Fruit fly (Drosophila melanogaster) whole organism, embryonic: ENCODE data around the gene Idi.

Experiments used
- CG10147 ChIP-seq: fragments of 200-800 bp; sonication (Bioruptor generic); optimal IDR thresholded peaks from 2 replicates; lab custom pipeline; 2019; ENCODE audit warnings: missing biosample characterization, mild to moderate bottlenecking, missing genetic modification characterization, moderate library complexity
- CG10209 ChIP-seq: fragments of 200-800 bp; sonication (Bioruptor generic); optimal IDR thresholded peaks from 3 replicates; lab custom pipeline; 2017; ENCODE audit warnings: missing biosample characterization, mild to moderate bottlenecking, missing genetic modification characterization, missing genetic modification reagents
- CG10274 ChIP-seq: fragments of 200-800 bp; sonication (Bioruptor generic); optimal IDR thresholded peaks from 3 replicates; lab custom pipeline; 2017; ENCODE audit warnings: missing biosample characterization, mild to moderate bottlenecking, missing genetic modification characterization
- CG11085 ChIP-seq: fragments of 200-800 bp; sonication (Bioruptor generic); IDR thresholded peaks from 2 replicates; pipeline ENCODE4 v1.3.6; 2022; ENCODE audit warnings: missing biosample characterization, missing genetic modification characterization
- CG12391 ChIP-seq: fragments of 200-800 bp; sonication (Bioruptor generic); optimal IDR thresholded peaks from 3 replicates; lab custom pipeline; 2018; ENCODE audit warnings: missing biosample characterization, mild to moderate bottlenecking, missing genetic modification characterization, moderate library complexity
- CG12744 ChIP-seq: fragments of 200-800 bp; sonication (Bioruptor generic); optimal IDR thresholded peaks from 2 replicates; lab custom pipeline; 2016; ENCODE audit warnings: missing biosample characterization, missing genetic modification characterization
- CG13894 ChIP-seq: fragments of 200-800 bp; sonication (Bioruptor generic); optimal IDR thresholded peaks from 3 replicates; lab custom pipeline; 2018; ENCODE audit warnings: missing biosample characterization, mild to moderate bottlenecking, missing genetic modification characterization, moderate library complexity
- CG14965 ChIP-seq: fragments of 200-800 bp; sonication (Bioruptor generic); optimal IDR thresholded peaks from 2 replicates; lab custom pipeline; 2016; ENCODE audit warnings: missing biosample characterization, missing genetic modification characterization, borderline replicate concordance
- CG18011 ChIP-seq: fragments of 200-800 bp; sonication (Bioruptor generic); optimal IDR thresholded peaks from 2 replicates; lab custom pipeline; 2017; ENCODE audit warnings: missing biosample characterization, missing genetic modification characterization, mild to moderate bottlenecking, moderate library complexity, missing genotype
- CG18599 ChIP-seq: fragments of 200-800 bp; sonication (Bioruptor generic); optimal IDR thresholded peaks from 3 replicates; lab custom pipeline; 2017; ENCODE audit warnings: missing biosample characterization, missing genetic modification characterization, mild to moderate bottlenecking, moderate library complexity, missing genetic modification reagents
- CG2199 ChIP-seq: fragments of 200-800 bp; sonication (Bioruptor generic); IDR thresholded peaks from 3 replicates; pipeline ENCODE4 v1.3.6; 2022; ENCODE audit warnings: missing biosample characterization, missing genetic modification characterization
- CG30020 ChIP-seq: fragments of 200-800 bp; optimal IDR thresholded peaks from 2 replicates; lab custom pipeline; 2019; ENCODE audit warnings: missing biosample characterization, mild to moderate bottlenecking, missing genetic modification characterization, moderate library complexity
- CG34376 ChIP-seq: fragments of 200-800 bp; sonication (Bioruptor generic); optimal IDR thresholded peaks from 2 replicates; lab custom pipeline; 2018; ENCODE audit warnings: missing biosample characterization, mild to moderate bottlenecking, missing genetic modification characterization
- CG5953 ChIP-seq: fragments of 200-800 bp; sonication (Bioruptor generic); IDR thresholded peaks from 2 replicates; pipeline ENCODE4 v1.3.6; 2022; ENCODE audit warnings: missing biosample characterization, missing genetic modification characterization
- CG7745 ChIP-seq: fragments of 200-800 bp; sonication (Bioruptor generic); optimal IDR thresholded peaks from 2 replicates; lab custom pipeline; 2018; ENCODE audit warnings: missing biosample characterization, mild to moderate bottlenecking, missing genetic modification characterization, moderate library complexity
- CG7963 ChIP-seq: fragments of 200-800 bp; sonication (Bioruptor generic); IDR thresholded peaks from 3 replicates; pipeline ENCODE4 v1.3.6; 2022; ENCODE audit warnings: missing biosample characterization, missing genetic modification characterization; ENCODE audit not compliant: partially characterized antibody
- CG8388 ChIP-seq: fragments of 200-800 bp; sonication (Bioruptor generic); optimal IDR thresholded peaks from 2 replicates; lab custom pipeline; 2019; ENCODE audit warnings: missing biosample characterization, mild to moderate bottlenecking, missing genetic modification characterization, moderate library complexity
- CG9437 ChIP-seq: fragments of 200-800 bp; sonication (Bioruptor generic); optimal IDR thresholded peaks from 2 replicates; lab custom pipeline; 2018; ENCODE audit warnings: missing biosample characterization, mild to moderate bottlenecking, missing genetic modification characterization
- CG9727 ChIP-seq: fragments of 200-800 bp; sonication (Bioruptor generic); optimal IDR thresholded peaks from 3 replicates; lab custom pipeline; 2017; ENCODE audit warnings: missing biosample characterization, mild to moderate bottlenecking, missing genetic modification characterization
- D19B ChIP-seq: fragments of 200-800 bp; sonication (Bioruptor generic); optimal IDR thresholded peaks from 2 replicates; lab custom pipeline; 2017; ENCODE audit warnings: missing biosample characterization, mild to moderate bottlenecking, missing genetic modification characterization
- ERR ChIP-seq: fragments of 200-800 bp; sonication (Bioruptor generic); optimal IDR thresholded peaks from 2 replicates; lab custom pipeline; 2016; ENCODE audit warnings: missing biosample characterization, missing genetic modification characterization
- Ets65A ChIP-seq: fragments of 200-800 bp; sonication (Bioruptor generic); peaks from one replicate; lab custom pipeline; 2016; ENCODE audit warnings: missing biosample characterization, missing genetic modification characterization
- Ets97D ChIP-seq: fragments of 200-800 bp; sonication (Bioruptor generic); optimal IDR thresholded peaks from 3 replicates; lab custom pipeline; 2016; ENCODE audit warnings: missing biosample characterization, missing genetic modification characterization
- Hr51 ChIP-seq, 2 experiments: fragments of 200-800 bp; sonication (Bioruptor generic); optimal IDR thresholded peaks; 2 replicates in 1 of 2; 3 replicates in 1 of 2; lab custom pipeline; 2016 to 2018; ENCODE audit warnings: missing biosample characterization in 2 of 2, missing genetic modification characterization in 2 of 2, mild to moderate bottlenecking in 1 of 2, moderate library complexity in 1 of 2
- Hsf ChIP-seq: fragments of 200-800 bp; sonication (Bioruptor generic); optimal IDR thresholded peaks from 3 replicates; lab custom pipeline; 2016; ENCODE audit warnings: missing biosample characterization, missing genetic modification characterization
- MBD-R2 ChIP-seq: fragments of 200-800 bp; sonication (Bioruptor generic); IDR thresholded peaks from 2 replicates; pipeline ENCODE4 v1.3.6; 2022; ENCODE audit warnings: missing biosample characterization, missing genetic modification characterization
- Nf-YB ChIP-seq: fragments of 200-800 bp; sonication (Bioruptor generic); optimal IDR thresholded peaks from 3 replicates; lab custom pipeline; 2019; ENCODE audit warnings: missing biosample characterization, mild to moderate bottlenecking, missing genetic modification characterization, moderate library complexity
- Ptx1 ChIP-seq: fragments of 200-800 bp; sonication (Bioruptor generic); IDR thresholded peaks from 2 replicates; pipeline ENCODE4 v1.3.6; 2022; ENCODE audit warnings: missing biosample characterization, missing genetic modification characterization
- Side ChIP-seq: fragments of 200-800 bp; sonication (Bioruptor generic); optimal IDR thresholded peaks from 2 replicates; lab custom pipeline; 2016; ENCODE audit warnings: missing biosample characterization, missing genetic modification characterization
- Sry-β ChIP-seq: fragments of 200-800 bp; sonication (Bioruptor generic); optimal IDR thresholded peaks from 2 replicates; lab custom pipeline; 2018; ENCODE audit warnings: missing biosample characterization, mild to moderate bottlenecking, missing genetic modification characterization, moderate library complexity
- Stat92E ChIP-seq, 3 experiments: fragments of >200 bp in 2 of 3; fragments of 200-800 bp in 1 of 3; sonication (Bioruptor generic) in 1 of 3; optimal IDR thresholded peaks; 2 replicates each; lab custom pipeline; 2017 to 2019; ENCODE audit warnings: missing biosample characterization in 3 of 3, missing genetic modification characterization in 3 of 3, mild to moderate bottlenecking in 1 of 3, moderate library complexity in 1 of 3
- Trl ChIP-seq, 3 experiments: fragments of >200 bp in 2 of 3; fragments of 200-800 bp in 1 of 3; sonication (Bioruptor generic) in 1 of 3; optimal IDR thresholded peaks; 2 replicates in 1 of 3; 3 replicates in 2 of 3; lab custom pipeline; 2016 to 2017; ENCODE audit warnings: missing biosample characterization in 1 of 3, missing genetic modification characterization in 1 of 3
- abd-A ChIP-seq: fragments of 200-800 bp; sonication (Bioruptor generic); optimal IDR thresholded peaks from 3 replicates; lab custom pipeline; 2019; ENCODE audit warnings: missing biosample characterization, mild to moderate bottlenecking, missing genetic modification characterization, moderate library complexity
- ato ChIP-seq: fragments of 200-800 bp; sonication (Bioruptor generic); IDR thresholded peaks from 2 replicates; pipeline ENCODE4 v1.3.6; 2022; ENCODE audit warnings: missing biosample characterization, missing genetic modification characterization; ENCODE audit not compliant: partially characterized antibody
- bigmax ChIP-seq: fragments of 200-800 bp; sonication (Bioruptor generic); optimal IDR thresholded peaks from 2 replicates; lab custom pipeline; 2018; ENCODE audit warnings: missing biosample characterization, mild to moderate bottlenecking, missing genetic modification characterization
- btn ChIP-seq: fragments of 200-800 bp; sonication (Bioruptor generic); optimal IDR thresholded peaks from 2 replicates; lab custom pipeline; 2016; ENCODE audit warnings: missing biosample characterization, missing genetic modification characterization
- dan ChIP-seq: fragments of 200-800 bp; sonication (Bioruptor generic); IDR thresholded peaks from 2 replicates; pipeline ENCODE4 v1.3.6; 2022; ENCODE audit warnings: missing biosample characterization, missing genetic modification characterization
- danr ChIP-seq: fragments of 200-800 bp; sonication (Bioruptor generic); IDR thresholded peaks from 2 replicates; pipeline ENCODE4 v1.3.6; 2022; ENCODE audit warnings: missing biosample characterization, missing genetic modification characterization
- fd64A ChIP-seq: fragments of 200-800 bp; sonication (Bioruptor generic); optimal IDR thresholded peaks from 3 replicates; lab custom pipeline; 2018; ENCODE audit warnings: missing biosample characterization, mild to moderate bottlenecking, missing genetic modification characterization
- lmd ChIP-seq: fragments of 200-800 bp; sonication (Bioruptor generic); IDR thresholded peaks from 2 replicates; pipeline ENCODE4 v1.3.6; 2022; ENCODE audit warnings: missing biosample characterization, missing genetic modification characterization
- maf-S ChIP-seq: fragments of 200-800 bp; sonication (Bioruptor generic); optimal IDR thresholded peaks from 2 replicates; lab custom pipeline; 2016; ENCODE audit warnings: missing biosample characterization, missing genetic modification characterization
- mld ChIP-seq: fragments of 200-800 bp; sonication (Bioruptor generic); IDR thresholded peaks from 3 replicates; pipeline ENCODE4 v1.3.6; 2022; ENCODE audit warnings: missing biosample characterization, missing genetic modification characterization; ENCODE audit not compliant: partially characterized antibody
- otp ChIP-seq: fragments of 200-800 bp; sonication (Bioruptor generic); IDR thresholded peaks from 3 replicates; pipeline ENCODE4, ENCODE4 v1.3.6; 2022; ENCODE audit warnings: missing biosample characterization, missing genetic modification characterization
- psq ChIP-seq: fragments of 200-800 bp; sonication (Bioruptor generic); optimal IDR thresholded peaks from 2 replicates; lab custom pipeline; 2017; ENCODE audit warnings: missing biosample characterization, missing genetic modification characterization
- sna ChIP-seq: fragments of 200-800 bp; sonication (Bioruptor generic); IDR thresholded peaks from 2 replicates; pipeline ENCODE4 v1.3.6; 2022; ENCODE audit warnings: missing biosample characterization, missing genetic modification characterization; ENCODE audit not compliant: partially characterized antibody
- stwl ChIP-seq: fragments of 200-800 bp; sonication (Bioruptor generic); optimal IDR thresholded peaks from 3 replicates; lab custom pipeline; 2018; ENCODE audit warnings: missing biosample characterization, mild to moderate bottlenecking, missing genetic modification characterization, moderate library complexity
- tna ChIP-seq: fragments of 200-800 bp; sonication (Bioruptor generic); IDR thresholded peaks from 2 replicates; pipeline ENCODE4 v1.3.6; 2022; ENCODE audit warnings: missing biosample characterization, missing genetic modification characterization; ENCODE audit not compliant: partially characterized antibody
- trh ChIP-seq: fragments of 200-800 bp; sonication (Bioruptor generic); optimal IDR thresholded peaks from 2 replicates; lab custom pipeline; 2016; ENCODE audit warnings: missing biosample characterization, missing genetic modification characterization
- unpg ChIP-seq: fragments of 200-800 bp; sonication (Bioruptor generic); optimal IDR thresholded peaks from 3 replicates; lab custom pipeline; 2018; ENCODE audit warnings: missing biosample characterization, mild to moderate bottlenecking, missing genetic modification characterization, moderate library complexity

Idi gene

dm6 chr3R:21246492-21247061 lies 23.3 kb upstream of the Idi start, which contains the start of gene ETHR (continued):
- TF ChIP-seq Sry-β (GFP tag; lab: Kevin White, UChicago) (no peak), ERR (no peak), CG18599 (GFP tag; lab: Kevin White, UChicago) (peak; percentile 67), ato (GFP tag; lab: Robert Waterston, UW) (no peak), Stat92E (GFP tag; optimal IDR thresholded peaks at IDR 0.05; lab: Kevin White, UChicago) (no peak), CG8388 (GFP tag; lab: Kevin White, UChicago) (no peak), lmd (peak; percentile 23; the same call in 1 of the 2 replicates), maf-S (GFP tag; lab: Kevin White, UChicago) (no peak), bigmax (GFP tag; lab: Kevin White, UChicago) (no peak), CG14965 (no peak), fd64A (GFP tag; lab: Kevin White, UChicago) (no peak), tna (no peak), sna (no peak), danr (no peak), CG18011 (GFP tag; lab: Kevin White, UChicago) (peak; percentile 43), Ets65A (peak; percentile 58), Side (GFP tag; lab: Kevin White, UChicago) (no peak), stwl (no peak), CG10209 (GFP tag; lab: Kevin White, UChicago) (peak; percentile 9), CG30020 (tag; lab: Kevin White, UChicago) (no peak), otp (no peak), CG7963 (GFP tag; lab: Robert Waterston, UW) (no peak), CG11085 (peak; percentile 37; the same call in 1 of the 2 replicates), dan (GFP tag; lab: Robert Waterston, UW) (no peak), Ets97D (GFP tag; lab: Kevin White, UChicago) (no peak), CG9437 (GFP tag; lab: Kevin White, UChicago) (peak; percentile 65), CG34376 (GFP tag; lab: Kevin White, UChicago) (peak; percentile 65), Hr51 (GFP tag; optimal IDR thresholded peaks at IDR 0.05; lab: Kevin White, UChicago) (peak in 1 of 2 experiments; percentile 71), btn (GFP tag; lab: Kevin White, UChicago) (no peak), Nf-YB (no peak), Hsf (GFP tag; lab: Kevin White, UChicago) (no peak), CG12744 (GFP tag; lab: Kevin White, UChicago) (peak; percentile 19), CG7745 (tag; lab: Kevin White, UChicago) (no peak), mld (GFP tag; lab: Robert Waterston, UW) (no peak), CG10147 (peak; percentile 47), abd-A (no peak), MBD-R2 (GFP tag; lab: Robert Waterston, UW) (peak; percentile 49; the same call in 1 of the 2 replicates), unpg (GFP tag; lab: Kevin White, UChicago) (peak; percentile 55), Ptx1 (peak; percentile 48), D19B (GFP tag; lab: Kevin White, UChicago) (peak; percentile 14), CG12391 (tag; lab: Kevin White, UChicago) (no peak), CG13894 (tag; lab: Kevin White, UChicago) (peak; percentile 95), CG10274 (no peak), CG5953 (GFP tag; lab: Robert Waterston, UW) (no peak), CG2199 (GFP tag; lab: Robert Waterston, UW) (no peak), CG9727 (GFP tag; lab: Kevin White, UChicago) (peak; percentile 47), Trl (optimal IDR thresholded peaks at IDR 0.05; lab: Kevin White, UChicago) (no peak), Trl (GFP tag; optimal IDR thresholded peaks at IDR 0.05; lab: Kevin White, UChicago) (peak; percentile 10), psq (no peak), trh (GFP tag; lab: Kevin White, UChicago) (no peak)
